Worm (Caenorhabditis elegans) whole organism, late embryonic: ENCODE results near the gene F08G2.5.

Experiments
- C38D4.7 ChIP-seq: fragments of 200-800 bp; sonication (Bioruptor generic); optimal IDR thresholded peaks from 2 replicates; lab custom pipeline; 2018; ENCODE audit warnings: mild to moderate bottlenecking, missing genetic modification characterization, moderate library complexity, missing compliant biosample characterization
- F13H6.1 ChIP-seq: sonication (generic microtip); optimal IDR thresholded peaks from 2 replicates; lab custom pipeline; 2016; ENCODE audit warnings: missing genetic modification characterization, missing compliant biosample characterization
- K02D7.2 ChIP-seq: sonication (generic microtip); optimal IDR thresholded peaks from 2 replicates; lab custom pipeline; 2017; ENCODE audit warnings: mild to moderate bottlenecking, missing genetic modification characterization, missing compliant biosample characterization
- K09A11.1 ChIP-seq: sonication (generic microtip); optimal IDR thresholded peaks from 2 replicates; lab custom pipeline; 2017; ENCODE audit warnings: antibody characterized with exemption, mild to moderate bottlenecking, missing genetic modification characterization, missing compliant biosample characterization; ENCODE audit not compliant: insufficient read depth
- ahr-1 ChIP-seq: sonication (generic microtip); optimal IDR thresholded peaks from 2 replicates; lab custom pipeline; 2016; ENCODE audit warnings: missing genetic modification characterization, missing compliant biosample characterization
- ama-1 ChIP-seq: fragments of 150-350 bp; optimal IDR thresholded peaks from 2 replicates; lab custom pipeline; 2014
- ceh-14 ChIP-seq: sonication (generic microtip); optimal IDR thresholded peaks from 2 replicates; lab custom pipeline; 2016; ENCODE audit warnings: missing genotype, missing genetic modification characterization, missing compliant biosample characterization
- ceh-18 ChIP-seq: sonication (generic microtip); optimal IDR thresholded peaks from 2 replicates; lab custom pipeline; 2016; ENCODE audit warnings: missing genetic modification characterization, missing compliant biosample characterization
- ceh-19 ChIP-seq: fragments of 200-800 bp; sonication (Bioruptor generic); optimal IDR thresholded peaks from 2 replicates; lab custom pipeline; 2018; ENCODE audit warnings: mild to moderate bottlenecking, missing genetic modification characterization, missing compliant biosample characterization
- ceh-2 ChIP-seq: sonication (generic microtip); optimal IDR thresholded peaks from 2 replicates; lab custom pipeline; 2016; ENCODE audit warnings: missing genotype, missing genetic modification characterization, missing compliant biosample characterization
- ceh-45 ChIP-seq: fragments of 200-800 bp; sonication (Bioruptor generic); IDR thresholded peaks from 2 replicates; pipeline ENCODE4 v1.3.6; 2022; ENCODE audit warnings: missing genetic modification reagents, missing genetic modification characterization, missing compliant biosample characterization
- ceh-48 ChIP-seq: sonication (generic microtip); optimal IDR thresholded peaks from 2 replicates; lab custom pipeline; 2016; ENCODE audit warnings: missing genetic modification characterization, inconsistent platforms, missing compliant biosample characterization
- ceh-6 ChIP-seq: fragments of 200-800 bp; sonication (Bioruptor generic); optimal IDR thresholded peaks from 2 replicates; lab custom pipeline; 2018; ENCODE audit warnings: mild to moderate bottlenecking, missing genetic modification characterization, missing compliant biosample characterization
- ceh-9 ChIP-seq: sonication (generic microtip); optimal IDR thresholded peaks from 2 replicates; lab custom pipeline; 2016; ENCODE audit warnings: mild to moderate bottlenecking, missing genetic modification characterization, inconsistent platforms, missing compliant biosample characterization
- che-1 ChIP-seq: sonication (generic microtip); optimal IDR thresholded peaks from 2 replicates; lab custom pipeline; 2016; ENCODE audit warnings: mild to moderate bottlenecking, missing genetic modification characterization, missing compliant biosample characterization
- dve-1 ChIP-seq: sonication (generic microtip); optimal IDR thresholded peaks from 2 replicates; lab custom pipeline; 2017; ENCODE audit warnings: antibody characterized with exemption, mild to moderate bottlenecking, missing genetic modification characterization, missing compliant biosample characterization
- elt-2 ChIP-seq: sonication (generic microtip); optimal IDR thresholded peaks from 2 replicates; lab custom pipeline; 2016; ENCODE audit warnings: missing genetic modification reagents, missing genetic modification characterization, missing compliant biosample characterization
- elt-4 ChIP-seq: sonication (generic microtip); optimal IDR thresholded peaks from 2 replicates; lab custom pipeline; 2016; ENCODE audit warnings: missing genetic modification characterization, missing compliant biosample characterization
- fkh-10 ChIP-seq: fragments of 150-350 bp; optimal IDR thresholded peaks from 2 replicates; lab custom pipeline; 2014; ENCODE audit warnings: missing biosample characterization, missing genetic modification reagents, missing genetic modification characterization
- fkh-6 ChIP-seq: sonication (generic microtip); optimal IDR thresholded peaks from 2 replicates; lab custom pipeline; 2016; ENCODE audit warnings: missing genetic modification characterization, missing compliant biosample characterization
- gmeb-2 ChIP-seq: sonication (generic microtip); optimal IDR thresholded peaks from 2 replicates; lab custom pipeline; 2016; ENCODE audit warnings: missing genetic modification characterization, inconsistent platforms, missing compliant biosample characterization
- hlh-13 ChIP-seq: fragments of 200-800 bp; sonication (Bioruptor generic); optimal IDR thresholded peaks from 2 replicates; lab custom pipeline; 2018; ENCODE audit warnings: mild to moderate bottlenecking, missing genetic modification characterization, missing compliant biosample characterization
- hlh-15 ChIP-seq: sonication (generic microtip); optimal IDR thresholded peaks from 2 replicates; lab custom pipeline; 2016; ENCODE audit warnings: missing genetic modification characterization, missing compliant biosample characterization
- hlh-6 ChIP-seq: sonication (generic microtip); optimal IDR thresholded peaks from 2 replicates; lab custom pipeline; 2016; ENCODE audit warnings: missing genotype, missing genetic modification characterization, missing compliant biosample characterization
- lim-6 ChIP-seq: sonication (generic microtip); optimal IDR thresholded peaks from 2 replicates; lab custom pipeline; 2016; ENCODE audit warnings: missing genetic modification characterization, missing compliant biosample characterization
- madf-2 ChIP-seq: sonication (generic microtip); optimal IDR thresholded peaks from 2 replicates; lab custom pipeline; 2017; ENCODE audit warnings: missing genetic modification characterization, missing compliant biosample characterization
- mec-3 ChIP-seq: sonication (generic microtip); optimal IDR thresholded peaks from 2 replicates; lab custom pipeline; 2016; ENCODE audit warnings: borderline replicate concordance, missing genetic modification characterization, missing compliant biosample characterization
- nfya-1 ChIP-seq: sonication (generic microtip); optimal IDR thresholded peaks from 2 replicates; lab custom pipeline; 2017; ENCODE audit warnings: missing genetic modification characterization, mild to moderate bottlenecking, missing compliant biosample characterization, antibody characterized with exemption, moderate library complexity
- nhr-11 ChIP-seq: fragments of 150-350 bp; optimal IDR thresholded peaks from 2 replicates; lab custom pipeline; 2014; ENCODE audit warnings: missing biosample characterization, missing genetic modification characterization
- nhr-232 ChIP-seq: sonication (generic microtip); optimal IDR thresholded peaks from 2 replicates; lab custom pipeline; 2016; ENCODE audit warnings: missing genetic modification characterization, missing compliant biosample characterization
- npax-4 ChIP-seq: sonication (generic microtip); optimal IDR thresholded peaks from 2 replicates; lab custom pipeline; 2016; ENCODE audit warnings: missing genetic modification characterization, missing compliant biosample characterization
- pag-3 ChIP-seq: sonication (generic microtip); optimal IDR thresholded peaks from 2 replicates; lab custom pipeline; 2016; ENCODE audit warnings: missing compliant biosample characterization, missing genetic modification characterization, borderline replicate concordance
- pax-1 ChIP-seq: fragments of 150-350 bp; optimal IDR thresholded peaks from 2 replicates; lab custom pipeline; 2014; ENCODE audit warnings: missing biosample characterization, missing genetic modification characterization
- pha-2 ChIP-seq: sonication (generic microtip); optimal IDR thresholded peaks from 2 replicates; lab custom pipeline; 2017; ENCODE audit warnings: mild to moderate bottlenecking, missing genetic modification characterization, missing compliant biosample characterization
- pqm-1 ChIP-seq: sonication (generic microtip); optimal IDR thresholded peaks from 2 replicates; lab custom pipeline; 2016; ENCODE audit warnings: missing genetic modification characterization, missing compliant biosample characterization
- ref-2 ChIP-seq: sonication (generic microtip); optimal IDR thresholded peaks from 2 replicates; lab custom pipeline; 2016; ENCODE audit warnings: missing genetic modification characterization, missing compliant biosample characterization
- sox-2 ChIP-seq: fragments of 200-800 bp; sonication (Bioruptor generic); IDR thresholded peaks from 2 replicates; pipeline ENCODE4 v1.3.6; 2022; ENCODE audit warnings: missing genetic modification reagents, missing genetic modification characterization, missing compliant biosample characterization
- sox-4 ChIP-seq: sonication (generic microtip); optimal IDR thresholded peaks from 2 replicates; lab custom pipeline; 2017; ENCODE audit warnings: mild to moderate bottlenecking, missing genetic modification characterization, inconsistent platforms, missing compliant biosample characterization
- tbx-2 ChIP-seq: sonication (generic microtip); optimal IDR thresholded peaks from 2 replicates; lab custom pipeline; 2016; ENCODE audit warnings: missing genetic modification characterization, missing compliant biosample characterization
- tbx-7 ChIP-seq: sonication (generic microtip); optimal IDR thresholded peaks from 2 replicates; lab custom pipeline; 2016; ENCODE audit warnings: missing genotype, missing genetic modification characterization, missing compliant biosample characterization
- unc-3 ChIP-seq, 2 experiments: fragments of 200-800 bp in 1 of 2; sonication (Bioruptor generic) in 1 of 2; sonication (generic microtip) in 1 of 2; conservative IDR thresholded peaks in 1 of 2; optimal IDR thresholded peaks in 1 of 2; 2 replicates each; pipeline versions ENCODE4 v1.3.6 to Lab custom; 2016 to 2022; ENCODE audit warnings: missing compliant biosample characterization in 2 of 2, missing genetic modification characterization in 2 of 2, missing genetic modification reagents in 1 of 2
- unc-42 ChIP-seq: sonication (generic microtip); optimal IDR thresholded peaks from 2 replicates; lab custom pipeline; 2016; ENCODE audit warnings: missing genotype, missing genetic modification characterization, missing compliant biosample characterization
- unc-55 ChIP-seq: sonication (generic microtip); optimal IDR thresholded peaks from 2 replicates; lab custom pipeline; 2017; ENCODE audit warnings: missing biosample characterization, missing genetic modification reagents, missing genetic modification characterization
- ztf-16 ChIP-seq: sonication (generic microtip); optimal IDR thresholded peaks from 2 replicates; lab custom pipeline; 2017; ENCODE audit warnings: missing genetic modification characterization, missing compliant biosample characterization

F08G2.5 gene

ce11 chrII:13834380-13835194, 1.2 kb upstream of the F08G2.5 start (continued):
- TF ChIP-seq F13H6.1 (tag; lab: Kevin White, UChicago) (peak; percentile 67), sox-4 (tag; lab: Kevin White, UChicago) (peak; percentile 82), nhr-11 (tag; lab: Kevin White, UChicago) (no peak), npax-4 (tag; lab: Kevin White, UChicago) (peak; percentile 65), lim-6 (tag; lab: Kevin White, UChicago) (peak; percentile 25), ref-2 (tag; lab: Kevin White, UChicago) (peak; percentile 78), hlh-6 (tag; lab: Kevin White, UChicago) (peak; percentile 38), pqm-1 (tag; lab: Kevin White, UChicago) (peak; percentile 29), ceh-18 (tag; lab: Kevin White, UChicago) (peak; percentile 64), ceh-9 (tag; lab: Kevin White, UChicago) (peak; percentile 59), ceh-14 (tag; lab: Kevin White, UChicago) (peak; percentile 80), gmeb-2 (tag; lab: Kevin White, UChicago) (peak; percentile 72), C38D4.7 (GFP tag; lab: Kevin White, UChicago) (peak; percentile 75), ceh-19 (GFP tag; lab: Kevin White, UChicago) (peak; percentile 86), che-1 (tag; lab: Kevin White, UChicago) (peak; percentile 82), pax-1 (tag; lab: Kevin White, UChicago) (peak; percentile 60), nhr-232 (peak; percentile 52), ama-1 (lab: Kevin White, UChicago) (no peak), madf-2 (tag; lab: Kevin White, UChicago) (peak; percentile 83)

ce11 chrII:13830255-13830654, 3.2 kb downstream of the F08G2.5 start, which contains the start of gene F08G2.4:
TSS of gene F08G2.4 (plus strand) at chrII:13830602.
- no peak for TF ChIP-seq fkh-6 (tag; lab: Kevin White, UChicago)
- TF ChIP-seq ceh-45 (GFP tag; lab: Robert Waterston, UW) = no peak
- TF ChIP-seq elt-2 = no peak
- TF ChIP-seq nfya-1 (tag; lab: Kevin White, UChicago) = no peak
- no peak for TF ChIP-seq dve-1 (tag; lab: Kevin White, UChicago)
- TF ChIP-seq ahr-1 (tag; lab: Kevin White, UChicago) = no peak
- no peak for TF ChIP-seq K09A11.1
- TF ChIP-seq ceh-18 (tag; lab: Kevin White, UChicago) = no peak
- no peak for TF ChIP-seq ceh-6 (GFP tag; lab: Kevin White, UChicago)
- no peak for TF ChIP-seq sox-4 (tag; lab: Kevin White, UChicago)
- TF ChIP-seq pag-3 = no peak

ce11 chrII:13829123-13829996, 4.1 kb downstream of the F08G2.5 start:
- TF ChIP-seq tbx-2 = peak; percentile 21
- TF ChIP-seq unc-55 (GFP tag; lab: Kevin White, UChicago) = peak; percentile 38
- TF ChIP-seq ref-2 (tag; lab: Kevin White, UChicago) = peak; percentile 42
- TF ChIP-seq unc-42 = peak; percentile 1

DNA sequence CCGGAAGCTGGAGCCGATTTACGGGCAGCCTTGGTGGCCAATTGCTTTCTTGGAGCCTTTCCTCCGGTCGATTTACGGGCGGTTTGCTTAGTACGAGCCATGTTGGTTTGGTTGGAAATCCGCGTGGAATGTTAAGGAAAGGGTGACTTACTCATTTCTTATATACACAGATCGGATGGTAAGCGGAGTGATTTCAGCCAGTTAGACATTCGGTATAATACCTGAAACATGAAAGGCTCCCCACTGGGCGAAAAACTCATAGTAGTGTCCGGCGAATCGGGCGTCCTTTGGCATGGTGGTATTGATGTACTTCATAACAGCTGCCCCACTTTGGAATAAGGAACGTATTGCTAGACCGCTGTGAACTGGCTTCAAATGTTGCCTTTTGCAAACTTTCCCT, 4.8 kb downstream of the F08G2.5 start, which contains the start of gene his-42:
Gene his-42 (minus strand): TSS at position 101 of the 400 bp plus-strand sequence.
- TF ChIP-seq sox-2 (GFP tag; lab: Robert Waterston, UW) (no peak), unc-3 (GFP tag; conservative IDR thresholded peaks at IDR 0.05; lab: Robert Waterston, UW) (no peak), unc-3 (tag; optimal IDR thresholded peaks at IDR 0.05; lab: Kevin White, UChicago) (no peak), sox-4 (tag; lab: Kevin White, UChicago) (no peak), fkh-10 (GFP tag; lab: Kevin White, UChicago) (no peak), K02D7.2 (tag; lab: Kevin White, UChicago) (no peak), pag-3 (no peak), hlh-13 (GFP tag; lab: Kevin White, UChicago) (no peak), ceh-19 (GFP tag; lab: Kevin White, UChicago) (no peak), nhr-232 (no peak), hlh-15 (tag; lab: Kevin White, UChicago) (no peak), ztf-16 (tag; lab: Kevin White, UChicago) (no peak), mec-3 (tag; lab: Kevin White, UChicago) (no peak), tbx-7 (tag; lab: Kevin White, UChicago) (no peak), elt-4 (tag; lab: Kevin White, UChicago) (no peak), ceh-2 (tag; lab: Kevin White, UChicago) (no peak), ceh-48 (no peak), pha-2 (tag; lab: Kevin White, UChicago) (no peak)
